Worm (Caenorhabditis elegans) whole organism, L3 larva: ENCODE measurements around the gene hum-2.

ENCODE experiments used
- ZK546.5 ChIP-seq: sonication (generic microtip); optimal IDR thresholded peaks from 2 replicates; lab custom pipeline; 2017; ENCODE audit warnings: missing biosample characterization, missing genetic modification characterization
- nhr-12 ChIP-seq: fragments of 150-350 bp; optimal IDR thresholded peaks from 2 replicates; lab custom pipeline; 2014; ENCODE audit warnings: missing biosample characterization, missing genetic modification characterization
- pha-4 ChIP-seq: fragments of 150-350 bp; optimal IDR thresholded peaks from 2 replicates; lab custom pipeline; 2014; ENCODE audit warnings: missing biosample characterization, missing genetic modification reagents, missing genetic modification characterization
- unc-39 ChIP-seq: sonication (generic microtip); optimal IDR thresholded peaks from 4 replicates; lab custom pipeline; 2017; ENCODE audit warnings: missing biosample characterization, missing genetic modification characterization
- unc-62 ChIP-seq: fragments of 150-350 bp; sonication (generic microtip); optimal IDR thresholded peaks from 4 replicates; lab custom pipeline; 2014; ENCODE audit warnings: missing biosample characterization, missing genetic modification reagents, missing genetic modification characterization
- ztf-4 ChIP-seq: fragments of 150-350 bp; optimal IDR thresholded peaks from 2 replicates; lab custom pipeline; 2014; ENCODE audit warnings: missing biosample characterization, missing genetic modification characterization

- no peak for TF ChIP-seq nhr-12 (tag; lab: Kevin White, UChicago)
- TF ChIP-seq unc-39 (tag; lab: Kevin White, UChicago) = no peak
- TF ChIP-seq ztf-4 (tag; lab: Kevin White, UChicago) = no peak
- TF ChIP-seq ZK546.5 (tag; lab: Kevin White, UChicago) = no peak
- no peak for TF ChIP-seq unc-62 (GFP tag; lab: Kevin White, UChicago)
- TF ChIP-seq pha-4 (tag; lab: Kevin White, UChicago) = no peak
Measured at ce11 chrV:9444618-9445017, 58.6 kb downstream of the hum-2 start.
